Worm (Caenorhabditis elegans): ENCODE results near the gene srh-167.
A peak's percentile ranks its signal among the peaks of the same experiment; 100 is the strongest.

The srh-167 gene

DNA sequence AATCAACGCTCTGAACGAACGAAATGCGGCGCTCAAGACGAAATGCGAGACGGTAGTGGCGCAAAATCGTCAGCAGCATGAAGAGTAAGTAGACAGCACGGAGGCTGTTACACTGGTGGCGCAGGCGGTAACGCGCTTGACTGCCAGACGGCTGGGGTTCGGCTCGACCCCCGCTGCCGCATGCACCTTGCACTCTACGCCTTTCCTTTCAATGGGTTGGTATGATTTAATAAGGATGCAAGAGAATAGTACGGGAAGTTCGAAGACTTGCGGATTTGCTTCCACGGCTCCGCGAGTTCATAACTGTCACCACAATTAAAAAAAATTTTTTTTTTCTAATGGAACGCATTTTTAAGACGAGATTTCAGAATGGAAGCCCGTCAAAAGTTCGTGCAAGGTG is 36.5 kb downstream of the srh-167 start (continued):
- TF ChIP-seq nhr-120 (GFP tag; IDR thresholded peaks at IDR 0.05): no peak
- peak; percentile 80 for TF ChIP-seq snpc-4 (GFP tag; optimal IDR thresholded peaks at IDR 0.05)
- peak; percentile 39 to 89 (median 82) for TF ChIP-seq snpc-4 (tag; optimal IDR thresholded peaks at IDR 0.05)
- peak; percentile 87 for TF ChIP-seq F23B12.7 (tag; optimal IDR thresholded peaks at IDR 0.05; ENCODE audit: insufficient read depth)
- peak; percentile 32 for TF ChIP-seq ccch-3 (GFP tag; optimal IDR thresholded peaks at IDR 0.05)
- TF ChIP-seq T26A5.8 (tag; optimal IDR thresholded peaks at IDR 0.05): peak; percentile 85
- peak; percentile 88 for TF ChIP-seq attf-6 (GFP tag; IDR thresholded peaks at IDR 0.05)
- peak; percentile 49; the same call in 1 of the 2 replicates for TF ChIP-seq ztf-6 (GFP tag; IDR thresholded peaks at IDR 0.05)
- peak; percentile 92 for TF ChIP-seq egl-44 (GFP tag; IDR thresholded peaks at IDR 0.05)
- TF ChIP-seq aptf-2 (GFP tag; conservative IDR thresholded peaks at IDR 0.05): no peak
- TF ChIP-seq lin-26 (GFP tag; IDR thresholded peaks at IDR 0.05): peak; percentile 93
- TF ChIP-seq akir-1 (GFP tag; optimal IDR thresholded peaks at IDR 0.05): no peak
- no peak for TF ChIP-seq Y67H2A.10 (GFP tag; conservative IDR thresholded peaks at IDR 0.05)
- TF ChIP-seq K11D2.4 (GFP tag; IDR thresholded peaks at IDR 0.05): peak; percentile 73
- TF ChIP-seq zfh-2 (GFP tag; conservative IDR thresholded peaks at IDR 0.05): peak; percentile 96
- TF ChIP-seq attf-5 (GFP tag; optimal IDR thresholded peaks at IDR 0.05): peak; percentile 83
- TF ChIP-seq hsf-1 (GFP tag; IDR thresholded peaks at IDR 0.05): 0 out of 2 replicates have a peak, but pooled peaks have one; percentile 46
- TF ChIP-seq ceh-91 (GFP tag; IDR thresholded peaks at IDR 0.05): 0 out of 2 replicates have a peak, but pooled peaks have one; percentile 52
- TF ChIP-seq lsy-27 (tag; optimal IDR thresholded peaks at IDR 0.05; ENCODE audit: borderline replicate concordance, insufficient read depth): peak; percentile 59
- no peak for TF ChIP-seq nfya-1 (tag; optimal IDR thresholded peaks at IDR 0.05; ENCODE audit: borderline replicate concordance, insufficient read depth)
- TF ChIP-seq F33H1.4 (GFP tag; IDR thresholded peaks at IDR 0.05): peak; percentile 51
- 0 out of 2 replicates have a peak, but pooled peaks have one; percentile 42 for TF ChIP-seq nfya-2 (GFP tag; IDR thresholded peaks at IDR 0.05)
- TF ChIP-seq egrh-3 (GFP tag; IDR thresholded peaks at IDR 0.05): peak; percentile 82
- peak; percentile 70 for TF ChIP-seq sptf-2 (GFP tag; optimal IDR thresholded peaks at IDR 0.05)
- peak; percentile 61; the same call in 1 of the 2 replicates for TF ChIP-seq egl-18 (GFP tag; IDR thresholded peaks at IDR 0.05)
- TF ChIP-seq B0261.1 (tag; optimal IDR thresholded peaks at IDR 0.05): peak; percentile 94
- peak; percentile 92 for TF ChIP-seq rpc-1 (optimal IDR thresholded peaks at IDR 0.05)
- TF ChIP-seq rpc-1 (tag; optimal IDR thresholded peaks at IDR 0.05): peak; percentile 88
- TF ChIP-seq let-526 (GFP tag; IDR thresholded peaks at IDR 0.05): peak; percentile 70; the same call in 1 of the 2 replicates
- TF ChIP-seq C06A6.2 (GFP tag; conservative IDR thresholded peaks at IDR 0.05): peak; percentile 59; the same call in 1 of the 2 replicates
- 0 out of 2 replicates have a peak, but pooled peaks have one; percentile 60 for TF ChIP-seq bed-2 (GFP tag; IDR thresholded peaks at IDR 0.05)
- TF ChIP-seq F39B2.1 (GFP tag; IDR thresholded peaks at IDR 0.05): no peak
- TF ChIP-seq lin-35 (GFP tag; optimal IDR thresholded peaks at IDR 0.05): no peak
- TF ChIP-seq F22D6.2 (tag; optimal IDR thresholded peaks at IDR 0.05): peak; percentile 27
- peak; percentile 92 for TF ChIP-seq F52B5.7 (tag; optimal IDR thresholded peaks at IDR 0.05)
- TF ChIP-seq zim-3 (tag; optimal IDR thresholded peaks at IDR 0.05): peak; percentile 83
- TF ChIP-seq unc-130 (GFP tag; optimal IDR thresholded peaks at IDR 0.05): peak; percentile 73
- TF ChIP-seq madf-10 (tag; optimal IDR thresholded peaks at IDR 0.05): peak; percentile 68
- TF ChIP-seq B0035.1 (tag; optimal IDR thresholded peaks at IDR 0.05): peak; percentile 69
- peak; percentile 87 for TF ChIP-seq Y95B8A.8 (GFP tag; IDR thresholded peaks at IDR 0.05)
- TF ChIP-seq ceh-100 (GFP tag; IDR thresholded peaks at IDR 0.05): peak; percentile 69
- TF ChIP-seq F57A8.1 (GFP tag; optimal IDR thresholded peaks at IDR 0.05): peak; percentile 62
- no peak for TF ChIP-seq dpl-1 (GFP tag; optimal IDR thresholded peaks at IDR 0.05)
- TF ChIP-seq mxl-1 (tag; optimal IDR thresholded peaks at IDR 0.05): peak; percentile 94
- TF ChIP-seq C17E4.6 (GFP tag; IDR thresholded peaks at IDR 0.05): no peak
- TF ChIP-seq nhr-80 (tag; optimal IDR thresholded peaks at IDR 0.05): peak; percentile 71
- TF ChIP-seq lsl-1 (GFP tag; optimal IDR thresholded peaks at IDR 0.05): peak; percentile 54
- peak; percentile 38 for TF ChIP-seq mes-4 (tag; optimal IDR thresholded peaks at IDR 0.05)
- peak; percentile 77 for TF ChIP-seq hmg-1.2 (GFP tag; IDR thresholded peaks at IDR 0.05)

Data from whole organism, young adult.